Worm (Caenorhabditis elegans): ENCODE results near the gene pqn-57.
"Not testable (repeated sequence)": the region's sequence is repeated elsewhere in the genome, so short reads cannot be mapped to it uniquely, and the experiment has no call there.

The pqn-57 gene

ce11 chrX:8326394-8326793 lies 5.6 kb upstream of the pqn-57 start, which contains the start of gene R09F10.8:
Gene R09F10.8 (minus strand): TSS chrX:8326451.
- TF ChIP-seq snpc-4 (GFP tag; optimal IDR thresholded peaks at IDR 0.05) (no peak), snpc-4 (tag; optimal IDR thresholded peaks at IDR 0.05) (no peak), efl-1 (GFP tag; optimal IDR thresholded peaks at IDR 0.05) (peak; percentile 32), madf-6 (GFP tag; IDR thresholded peaks at IDR 0.05) (peak; percentile 45; the same call in 1 of the 2 replicates), dox-1 (GFP tag; IDR thresholded peaks at IDR 0.05) (peak; percentile 41; the same call in 1 of the 2 replicates), F33H1.4 (GFP tag; IDR thresholded peaks at IDR 0.05) (no peak), Y95B8A.8 (GFP tag; IDR thresholded peaks at IDR 0.05) (no peak)

ce11 chrX:8323371-8323770 lies 2.6 kb upstream of the pqn-57 start, which contains the start of gene R09F10.1:
Gene R09F10.1 (plus strand): TSS chrX:8323592.
- TF ChIP-seq nhr-80 (tag; optimal IDR thresholded peaks at IDR 0.05) (peak; percentile 72), dox-1 (GFP tag; IDR thresholded peaks at IDR 0.05) (peak; percentile 14; the same call in 1 of the 2 replicates), ama-1 (optimal IDR thresholded peaks at IDR 0.05) (no peak), ama-1 (GFP tag; optimal IDR thresholded peaks at IDR 0.05) (no peak)

- TF ChIP-seq nfyb-1, let-526, egl-18 (GFP tag; IDR thresholded peaks at IDR 0.05): not testable (repeated sequence)
These were observed 1.0 kb upstream of the pqn-57 start, which contains the start of gene abu-9 for ce11 chrX:8321811-8322210. Gene abu-9 (plus strand): TSS chrX:8322111.

ce11 chrX:8318950-8319349 lies 1.8 kb downstream of the pqn-57 start, which contains the start of gene srh-11:
Gene srh-11 (minus strand): TSS chrX:8319050.
- TF ChIP-seq F10E7.11 (tag; optimal IDR thresholded peaks at IDR 0.05) (no peak), lsl-1 (GFP tag; optimal IDR thresholded peaks at IDR 0.05) (no peak), bed-1 (GFP tag; IDR thresholded peaks at IDR 0.05) (no peak), F23B12.7 (tag; optimal IDR thresholded peaks at IDR 0.05; ENCODE audit: insufficient read depth) (no peak), egl-44 (GFP tag; IDR thresholded peaks at IDR 0.05) (no peak), bed-2 (GFP tag; IDR thresholded peaks at IDR 0.05) (no peak), chd-7 (tag; optimal IDR thresholded peaks at IDR 0.05) (no peak), hrde-1 (tag; optimal IDR thresholded peaks at IDR 0.05; ENCODE audit: borderline replicate concordance) (no peak)

- TF ChIP-seq lir-1 (GFP tag; conservative IDR thresholded peaks at IDR 0.05) (no peak), sdz-38 (tag; optimal IDR thresholded peaks at IDR 0.05) (no peak), nfya-2 (GFP tag; IDR thresholded peaks at IDR 0.05) (no peak), cebp-2 (GFP tag; IDR thresholded peaks at IDR 0.05) (no peak), madf-6 (GFP tag; IDR thresholded peaks at IDR 0.05) (no peak), B0019.2 (GFP tag; conservative IDR thresholded peaks at IDR 0.05) (no peak), xnd-1 (tag; optimal IDR thresholded peaks at IDR 0.05) (no peak), snpc-1.1 (tag; optimal IDR thresholded peaks at IDR 0.05; ENCODE audit: insufficient read depth) (no peak), attf-5 (GFP tag; optimal IDR thresholded peaks at IDR 0.05) (no peak), D2030.7 (GFP tag; IDR thresholded peaks at IDR 0.05) (no peak), C17E4.6 (GFP tag; IDR thresholded peaks at IDR 0.05) (no peak)
These were observed 9.2 kb downstream of the pqn-57 start for ce11 chrX:8311590-8311989.

- TF ChIP-seq F55B11.4 (tag; optimal IDR thresholded peaks at IDR 0.05; ENCODE audit: borderline replicate concordance, insufficient read depth) (no peak), hmg-20 (GFP tag; IDR thresholded peaks at IDR 0.05) (no peak), egl-18 (GFP tag; IDR thresholded peaks at IDR 0.05) (no peak), lsl-1 (GFP tag; optimal IDR thresholded peaks at IDR 0.05) (no peak), ets-4 (GFP tag; optimal IDR thresholded peaks at IDR 0.05) (no peak), nhr-27 (tag; optimal IDR thresholded peaks at IDR 0.05) (no peak), cebp-1 (GFP tag; IDR thresholded peaks at IDR 0.05) (no peak), cebp-1 (tag; optimal IDR thresholded peaks at IDR 0.05) (no peak), repo-1 (tag; optimal IDR thresholded peaks at IDR 0.05) (no peak), ceh-27 (GFP tag; optimal IDR thresholded peaks at IDR 0.05) (no peak), akir-1 (GFP tag; optimal IDR thresholded peaks at IDR 0.05) (no peak), C06A6.2 (GFP tag; conservative IDR thresholded peaks at IDR 0.05) (no peak), F39B2.1 (GFP tag; IDR thresholded peaks at IDR 0.05) (no peak)
These were observed 10.0 kb downstream of the pqn-57 start for ce11 chrX:8310747-8311146.
